Worm (Caenorhabditis elegans): Measurements from ENCODE around the gene F59B10.3.
A peak's percentile ranks its signal among the peaks of the same experiment; 100 is the strongest.

F59B10.3 gene

DNA sequence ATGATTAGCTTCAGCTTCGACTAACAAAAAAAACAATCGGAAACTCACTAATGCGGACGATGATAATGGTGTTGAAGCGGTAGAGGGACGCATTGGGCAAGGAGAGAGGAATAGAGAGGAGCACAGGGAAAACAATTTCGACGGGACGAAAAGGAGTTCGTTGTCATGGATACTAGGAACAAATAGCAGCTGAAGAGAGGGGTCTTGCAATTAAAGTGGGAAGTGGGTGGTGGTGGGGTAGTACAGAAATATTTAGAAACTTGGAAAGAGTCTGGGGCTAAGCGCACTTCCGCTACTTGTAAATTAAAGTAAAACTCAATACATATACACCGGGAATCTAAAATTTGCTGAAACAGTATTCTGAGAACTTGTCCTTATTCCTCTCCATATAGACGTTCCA is 596 bp upstream of the F59B10.3 start, which contains the start of gene F59B10.2:
Gene F59B10.2, minus strand, starts transcription at position 101 of the 400 bp plus-strand sequence.
- TF ChIP-seq D2030.7 (GFP tag; IDR thresholded peaks at IDR 0.05) (no peak), ceh-91 (GFP tag; IDR thresholded peaks at IDR 0.05) (no peak), mxl-1 (tag; optimal IDR thresholded peaks at IDR 0.05) (no peak), madf-8 (GFP tag; conservative IDR thresholded peaks at IDR 0.05) (no peak), tlf-1 (GFP tag; optimal IDR thresholded peaks at IDR 0.05) (no peak), pbrm-1 (GFP tag; IDR thresholded peaks at IDR 0.05) (no peak), ets-4 (GFP tag; optimal IDR thresholded peaks at IDR 0.05) (no peak), gei-17 (GFP tag; optimal IDR thresholded peaks at IDR 0.05) (no peak), hsf-1 (GFP tag; IDR thresholded peaks at IDR 0.05) (no peak), sea-2 (GFP tag; IDR thresholded peaks at IDR 0.05) (no peak), K11D2.4 (GFP tag; IDR thresholded peaks at IDR 0.05) (no peak), F57C9.4 (tag; optimal IDR thresholded peaks at IDR 0.05) (no peak), Y67H2A.10 (GFP tag; conservative IDR thresholded peaks at IDR 0.05) (no peak), aptf-2 (GFP tag; conservative IDR thresholded peaks at IDR 0.05) (no peak)

- TF ChIP-seq cebp-1 (GFP tag; IDR thresholded peaks at IDR 0.05) (no peak), cebp-1 (tag; optimal IDR thresholded peaks at IDR 0.05) (peak; percentile 3), Y56A3A.18 (GFP tag; IDR thresholded peaks at IDR 0.05) (no peak)
Measured at ce11 chrII:10513377-10513776, 3.0 kb downstream of the F59B10.3 start.

- TF ChIP-seq tlf-1 (GFP tag; optimal IDR thresholded peaks at IDR 0.05) (no peak), cebp-1 (GFP tag; IDR thresholded peaks at IDR 0.05) (no peak), cebp-1 (tag; optimal IDR thresholded peaks at IDR 0.05) (peak; percentile 15), egrh-3 (GFP tag; IDR thresholded peaks at IDR 0.05) (no peak)
Measured at ce11 chrII:10515422-10515821, 5.1 kb downstream of the F59B10.3 start.

DNA sequence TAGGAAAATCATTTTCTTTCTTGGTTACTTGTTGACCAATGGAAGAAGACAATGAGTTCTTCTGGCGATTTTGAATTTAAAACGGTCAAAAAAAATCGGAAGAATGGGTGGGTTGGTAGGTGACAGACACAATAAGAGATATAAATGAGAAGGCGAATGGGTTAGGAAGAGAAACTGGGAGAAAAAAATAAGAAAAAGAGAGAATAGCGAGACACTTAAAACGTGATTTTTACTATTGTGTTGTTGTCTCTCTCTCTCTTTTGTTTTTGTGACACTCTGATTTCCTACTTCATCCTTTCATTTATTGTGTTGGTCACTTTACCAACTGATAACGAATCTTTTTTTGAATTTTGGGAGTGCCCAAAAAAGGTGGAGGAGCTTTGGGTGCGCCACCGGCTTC is 6.0 kb downstream of the F59B10.3 start:
- 0 out of 2 replicates have a peak, but pooled peaks have one; percentile 45 for TF ChIP-seq madf-3 (GFP tag; IDR thresholded peaks at IDR 0.05)
- no peak for TF ChIP-seq die-1 (tag; optimal IDR thresholded peaks at IDR 0.05)

- TF ChIP-seq F57C9.4 (tag; optimal IDR thresholded peaks at IDR 0.05) (no peak), Y53F4B.3 (GFP tag; IDR thresholded peaks at IDR 0.05) (no peak), B0035.1 (tag; optimal IDR thresholded peaks at IDR 0.05) (no peak), aptf-2 (GFP tag; conservative IDR thresholded peaks at IDR 0.05) (no peak), nhr-120 (GFP tag; IDR thresholded peaks at IDR 0.05) (no peak), zim-3 (tag; optimal IDR thresholded peaks at IDR 0.05) (no peak), snpc-1.3 (tag; optimal IDR thresholded peaks at IDR 0.05; ENCODE audit: insufficient read depth) (no peak), sdz-38 (tag; optimal IDR thresholded peaks at IDR 0.05) (no peak), F10E7.11 (tag; optimal IDR thresholded peaks at IDR 0.05) (no peak), F33H1.4 (GFP tag; IDR thresholded peaks at IDR 0.05) (no peak), nhr-27 (tag; optimal IDR thresholded peaks at IDR 0.05) (no peak)
Measured at ce11 chrII:10519017-10519416, 8.7 kb downstream of the F59B10.3 start, which contains the start of gene F59B10.4. Gene F59B10.4 (minus strand): TSS chrII:10519117.

DNA sequence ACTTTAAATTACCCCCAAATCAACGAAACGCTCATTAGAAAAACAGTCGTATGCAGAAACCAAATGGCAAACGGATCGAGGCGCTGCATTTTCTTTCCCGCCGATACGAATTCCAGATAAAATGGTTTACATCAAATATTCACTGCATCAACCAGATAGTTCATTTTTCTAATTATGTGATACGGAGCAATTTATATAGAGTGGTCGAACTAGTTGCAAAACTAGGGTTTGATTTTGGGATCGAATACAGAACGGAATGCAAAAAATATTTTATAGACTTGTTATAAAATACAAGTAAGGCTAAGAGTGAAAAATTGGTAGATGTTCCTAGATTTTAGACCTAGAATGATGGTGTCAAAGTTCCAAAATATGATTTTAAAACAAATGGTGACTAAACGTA is 9.5 kb downstream of the F59B10.3 start:
- TF ChIP-seq nhr-120 (GFP tag; IDR thresholded peaks at IDR 0.05) = no peak
- TF ChIP-seq T26A5.8 (tag; optimal IDR thresholded peaks at IDR 0.05) = no peak
- TF ChIP-seq egrh-3 (GFP tag; IDR thresholded peaks at IDR 0.05) = no peak
- TF ChIP-seq unc-62 (GFP tag; optimal IDR thresholded peaks at IDR 0.05) = no peak
- no peak for TF ChIP-seq attf-6 (GFP tag; IDR thresholded peaks at IDR 0.05)
- no peak for TF ChIP-seq akir-1 (GFP tag; optimal IDR thresholded peaks at IDR 0.05)
- TF ChIP-seq lin-26 (GFP tag; IDR thresholded peaks at IDR 0.05) = no peak
